Worm (Caenorhabditis elegans) whole organism, young adult: Measurements from ENCODE around the gene odd-1.
A peak's percentile ranks its signal among the peaks of the same experiment; 100 is the strongest.

Source experiments
- B0035.1 ChIP-seq: sonication (generic microtip); optimal IDR thresholded peaks from 2 replicates; lab custom pipeline; 2016; ENCODE audit warnings: missing genetic modification characterization, mild to moderate bottlenecking, missing compliant biosample characterization, missing genotype, missing genetic modification reagents
- B0336.3 ChIP-seq: fragments of 200-800 bp; sonication (Bioruptor generic); IDR thresholded peaks from 2 replicates; pipeline ENCODE4 v1.3.6; 2022; ENCODE audit warnings: missing genetic modification characterization, missing compliant biosample characterization
- C06A6.2 ChIP-seq: fragments of 200-800 bp; sonication (Bioruptor generic); conservative IDR thresholded peaks from 2 replicates; pipeline ENCODE4 v1.3.6; 2022; ENCODE audit warnings: missing genetic modification characterization, missing compliant biosample characterization
- D2030.7 ChIP-seq: fragments of 200-800 bp; sonication (Bioruptor generic); IDR thresholded peaks from 2 replicates; pipeline ENCODE4 v1.3.6; 2022; ENCODE audit warnings: missing genetic modification reagents, missing genetic modification characterization, missing compliant biosample characterization
- F10E7.11 ChIP-seq: sonication (generic microtip); optimal IDR thresholded peaks from 2 replicates; lab custom pipeline; 2017; ENCODE audit warnings: mild to moderate bottlenecking, missing genetic modification characterization, moderate library complexity, missing compliant biosample characterization
- F52B5.7 ChIP-seq: sonication (generic microtip); optimal IDR thresholded peaks from 2 replicates; lab custom pipeline; 2016; ENCODE audit warnings: mild to moderate bottlenecking, missing genetic modification characterization, missing compliant biosample characterization
- F57A8.1 ChIP-seq: fragments of 200-800 bp; sonication (Bioruptor generic); optimal IDR thresholded peaks from 2 replicates; lab custom pipeline; 2018; ENCODE audit warnings: mild to moderate bottlenecking, missing genetic modification characterization, moderate library complexity, missing compliant biosample characterization
- T07F8.4 ChIP-seq: sonication (generic microtip); optimal IDR thresholded peaks from 2 replicates; lab custom pipeline; 2016; ENCODE audit warnings: mild to moderate bottlenecking, missing genetic modification characterization, moderate library complexity, missing compliant biosample characterization
- Y53F4B.3 ChIP-seq: fragments of 200-800 bp; sonication (Bioruptor generic); IDR thresholded peaks from 2 replicates; pipeline ENCODE4 v1.3.6; 2022; ENCODE audit warnings: missing genetic modification reagents, missing genetic modification characterization, missing compliant biosample characterization
- Y95B8A.8 ChIP-seq: fragments of 200-800 bp; sonication (Bioruptor generic); IDR thresholded peaks from 2 replicates; pipeline ENCODE4 v1.3.6; 2022; ENCODE audit warnings: missing genetic modification reagents, missing genetic modification characterization, missing compliant biosample characterization
- ZK185.1 ChIP-seq: sonication (generic microtip); optimal IDR thresholded peaks from 2 replicates; lab custom pipeline; 2016; ENCODE audit warnings: mild to moderate bottlenecking, missing genetic modification characterization, missing compliant biosample characterization; ENCODE audit not compliant: poor library complexity, severe bottlenecking
- akir-1 ChIP-seq: fragments of 200-800 bp; sonication (Bioruptor generic); optimal IDR thresholded peaks from 2 replicates; lab custom pipeline; 2018; ENCODE audit warnings: mild to moderate bottlenecking, missing genetic modification characterization, moderate library complexity, missing compliant biosample characterization
- aptf-2 ChIP-seq: fragments of 200-800 bp; sonication (Bioruptor generic); conservative IDR thresholded peaks from 2 replicates; pipeline ENCODE4 v1.3.6; 2022; ENCODE audit warnings: missing genetic modification reagents, missing genetic modification characterization, missing compliant biosample characterization
- attf-3 ChIP-seq: fragments of 200-800 bp; sonication (Bioruptor generic); conservative IDR thresholded peaks from 2 replicates; pipeline ENCODE4 v1.3.6; 2022; ENCODE audit warnings: missing genetic modification reagents, missing genetic modification characterization, missing compliant biosample characterization
- bed-1 ChIP-seq: fragments of 200-800 bp; sonication (Bioruptor generic); IDR thresholded peaks from 2 replicates; pipeline ENCODE4 v1.3.6; 2022; ENCODE audit warnings: missing genetic modification reagents, missing genetic modification characterization, missing compliant biosample characterization
- bed-2 ChIP-seq: fragments of 200-800 bp; sonication (Bioruptor generic); IDR thresholded peaks from 2 replicates; pipeline ENCODE4 v1.3.6; 2022; ENCODE audit warnings: missing genetic modification reagents, missing genetic modification characterization, missing compliant biosample characterization
- cebp-1 ChIP-seq, 2 experiments: fragments of 200-800 bp in 1 of 2; sonication (Bioruptor generic) in 1 of 2; sonication (generic microtip) in 1 of 2; IDR thresholded peaks in 1 of 2; optimal IDR thresholded peaks in 1 of 2; 2 replicates each; pipeline versions ENCODE4 v1.3.6 to Lab custom; 2017 to 2022; ENCODE audit warnings: missing compliant biosample characterization in 2 of 2, missing genetic modification characterization in 2 of 2, mild to moderate bottlenecking in 1 of 2, missing genetic modification reagents in 1 of 2, moderate library complexity in 1 of 2
- cebp-2 ChIP-seq: fragments of 200-800 bp; sonication (Bioruptor generic); IDR thresholded peaks from 2 replicates; pipeline ENCODE4 v1.3.6; 2022; ENCODE audit warnings: missing genetic modification characterization, missing compliant biosample characterization
- ceh-100 ChIP-seq: fragments of 200-800 bp; sonication (Bioruptor generic); IDR thresholded peaks from 2 replicates; pipeline ENCODE4 v1.3.6; 2022; ENCODE audit warnings: missing genetic modification reagents, missing genetic modification characterization, missing compliant biosample characterization
- chd-7 ChIP-seq: sonication (generic microtip); optimal IDR thresholded peaks from 2 replicates; lab custom pipeline; 2016; ENCODE audit warnings: mild to moderate bottlenecking, missing genetic modification characterization, moderate library complexity, missing compliant biosample characterization
- egrh-3 ChIP-seq: fragments of 200-800 bp; sonication (Bioruptor generic); IDR thresholded peaks from 2 replicates; pipeline ENCODE4 v1.3.6; 2022; ENCODE audit warnings: missing genetic modification reagents, missing genetic modification characterization, missing compliant biosample characterization
- gei-17 ChIP-seq: fragments of 200-800 bp; sonication (Bioruptor generic); optimal IDR thresholded peaks from 2 replicates; lab custom pipeline; 2018; ENCODE audit warnings: mild to moderate bottlenecking, missing genetic modification characterization, missing compliant biosample characterization
- hlh-12 ChIP-seq: sonication (generic microtip); optimal IDR thresholded peaks from 2 replicates; lab custom pipeline; 2016; ENCODE audit warnings: missing genetic modification characterization, missing compliant biosample characterization
- hmg-20 ChIP-seq: fragments of 200-800 bp; sonication (Bioruptor generic); IDR thresholded peaks from 2 replicates; pipeline ENCODE4 v1.3.6; 2022; ENCODE audit warnings: missing genetic modification reagents, missing genetic modification characterization, missing compliant biosample characterization
- lin-40 ChIP-seq: sonication (generic microtip); optimal IDR thresholded peaks from 2 replicates; lab custom pipeline; 2016; ENCODE audit warnings: missing genetic modification characterization, mild to moderate bottlenecking, missing compliant biosample characterization, missing genotype, missing genetic modification reagents
- lin-54 ChIP-seq: fragments of 200-800 bp; sonication (Bioruptor generic); optimal IDR thresholded peaks from 2 replicates; lab custom pipeline; 2018; ENCODE audit warnings: mild to moderate bottlenecking, missing genetic modification characterization, missing compliant biosample characterization
- lir-1 ChIP-seq: fragments of 200-800 bp; sonication (Bioruptor generic); conservative IDR thresholded peaks from 2 replicates; pipeline ENCODE4 v1.3.6; 2022; ENCODE audit warnings: missing genetic modification reagents, missing genetic modification characterization, missing compliant biosample characterization
- lsl-1 ChIP-seq: fragments of 200-800 bp; sonication (Bioruptor generic); optimal IDR thresholded peaks from 2 replicates; lab custom pipeline; 2018; ENCODE audit warnings: mild to moderate bottlenecking, missing genetic modification characterization, moderate library complexity, missing compliant biosample characterization
- madf-10 ChIP-seq: sonication (generic microtip); optimal IDR thresholded peaks from 2 replicates; lab custom pipeline; 2016; ENCODE audit warnings: mild to moderate bottlenecking, missing genetic modification characterization, missing compliant biosample characterization
- madf-3 ChIP-seq: fragments of 200-800 bp; sonication (Bioruptor generic); IDR thresholded peaks from 2 replicates; pipeline ENCODE4 v1.3.6; 2022; ENCODE audit warnings: missing genetic modification reagents, missing genetic modification characterization, missing compliant biosample characterization
- madf-8 ChIP-seq: fragments of 200-800 bp; sonication (Bioruptor generic); conservative IDR thresholded peaks from 2 replicates; pipeline ENCODE4 v1.3.6; 2022; ENCODE audit warnings: missing genetic modification reagents, missing genetic modification characterization, missing compliant biosample characterization
- mes-4 ChIP-seq: sonication (generic microtip); optimal IDR thresholded peaks from 2 replicates; lab custom pipeline; 2016; ENCODE audit warnings: missing genotype, missing genetic modification characterization, missing compliant biosample characterization
- mxl-1 ChIP-seq: sonication (generic microtip); optimal IDR thresholded peaks from 2 replicates; lab custom pipeline; 2016; ENCODE audit warnings: missing genetic modification characterization, missing compliant biosample characterization
- nfya-1 ChIP-seq: sonication (generic microtip); optimal IDR thresholded peaks from 2 replicates; lab custom pipeline; 2017; ENCODE audit warnings: antibody characterized with exemption, missing compliant biosample characterization, missing genetic modification characterization, borderline replicate concordance; ENCODE audit not compliant: insufficient read depth
- nfya-2 ChIP-seq: fragments of 200-800 bp; sonication (Bioruptor generic); IDR thresholded peaks from 2 replicates; pipeline ENCODE4 v1.3.6; 2022; ENCODE audit warnings: missing genetic modification reagents, missing genetic modification characterization, missing compliant biosample characterization
- nhr-120 ChIP-seq: fragments of 200-800 bp; sonication (Bioruptor generic); IDR thresholded peaks from 2 replicates; pipeline ENCODE4 v1.3.6; 2022; ENCODE audit warnings: missing genetic modification characterization, missing compliant biosample characterization
- nhr-27 ChIP-seq: fragments of 200-800 bp; sonication (Bioruptor generic); optimal IDR thresholded peaks from 2 replicates; lab custom pipeline; 2018; ENCODE audit warnings: mild to moderate bottlenecking, missing genetic modification characterization, moderate library complexity, missing compliant biosample characterization
- pbrm-1 ChIP-seq: fragments of 200-800 bp; sonication (Bioruptor generic); IDR thresholded peaks from 2 replicates; pipeline ENCODE4 v1.3.6; 2022; ENCODE audit warnings: missing genetic modification reagents, missing genetic modification characterization, missing compliant biosample characterization
- pha-4 ChIP-seq: fragments of 150-350 bp; sonication (generic microtip); optimal IDR thresholded peaks from 2 replicates; lab custom pipeline; 2014; ENCODE audit warnings: missing biosample characterization, missing genetic modification reagents, missing genetic modification characterization
- snpc-1.1 ChIP-seq: sonication (generic microtip); optimal IDR thresholded peaks from 2 replicates; lab custom pipeline; 2017; ENCODE audit warnings: missing genetic modification characterization, mild to moderate bottlenecking, missing compliant biosample characterization, antibody characterized with exemption, moderate library complexity, missing genotype, missing genetic modification reagents; ENCODE audit not compliant: insufficient read depth
- snpc-1.3 ChIP-seq: sonication (generic microtip); optimal IDR thresholded peaks from 2 replicates; lab custom pipeline; 2017; ENCODE audit warnings: missing genetic modification characterization, mild to moderate bottlenecking, missing compliant biosample characterization, antibody characterized with exemption, moderate library complexity, missing genotype, missing genetic modification reagents; ENCODE audit not compliant: insufficient read depth
- sptf-2 ChIP-seq: fragments of 200-800 bp; sonication (Bioruptor generic); optimal IDR thresholded peaks from 2 replicates; lab custom pipeline; 2018; ENCODE audit warnings: mild to moderate bottlenecking, missing genetic modification characterization, missing compliant biosample characterization
- tbx-9 ChIP-seq: sonication (generic microtip); optimal IDR thresholded peaks from 2 replicates; lab custom pipeline; 2016; ENCODE audit warnings: borderline replicate concordance, missing genetic modification characterization, inconsistent platforms, missing compliant biosample characterization
- unc-130 ChIP-seq: sonication (generic microtip); optimal IDR thresholded peaks from 2 replicates; lab custom pipeline; 2016; ENCODE audit warnings: missing genetic modification reagents, missing genetic modification characterization, missing compliant biosample characterization
- ztf-18 ChIP-seq: sonication (generic microtip); optimal IDR thresholded peaks from 2 replicates; lab custom pipeline; 2016; ENCODE audit warnings: missing genotype, mild to moderate bottlenecking, missing genetic modification characterization, missing compliant biosample characterization
- ztf-25 ChIP-seq: fragments of 200-800 bp; sonication (Bioruptor generic); IDR thresholded peaks from 2 replicates; pipeline ENCODE4 v1.3.6; 2022; ENCODE audit warnings: missing genetic modification reagents, missing genetic modification characterization, missing compliant biosample characterization
- ztf-6 ChIP-seq: fragments of 200-800 bp; sonication (Bioruptor generic); IDR thresholded peaks from 2 replicates; pipeline ENCODE4 v1.3.6; 2022; ENCODE audit warnings: missing genetic modification reagents, missing genetic modification characterization, missing compliant biosample characterization

odd-1 gene

DNA sequence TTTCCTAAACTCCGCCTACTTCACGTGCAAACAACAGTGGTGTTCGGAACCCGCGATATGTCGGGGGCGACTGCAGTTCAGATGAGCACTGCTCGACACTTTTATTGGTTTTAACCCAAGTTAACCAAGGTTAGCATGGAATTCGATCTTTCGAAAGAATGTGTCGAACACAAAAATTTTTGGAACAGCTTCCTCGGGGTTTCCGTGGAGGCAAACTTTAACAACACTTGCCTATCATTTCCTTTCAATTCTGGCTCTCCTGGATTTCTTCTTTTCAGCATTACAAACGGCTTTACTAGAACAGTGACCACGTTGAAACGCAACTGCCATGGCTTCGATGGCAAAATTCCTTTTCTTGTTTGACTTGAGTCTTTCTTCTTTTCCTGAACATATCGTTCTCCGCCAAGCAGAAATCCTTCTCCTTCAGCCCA lies 33.2 kb downstream of the odd-1 start (continued):
- TF ChIP-seq lsl-1 (GFP tag; lab: Kevin White, UChicago), result peak; percentile 70
- peak; percentile 97 for TF ChIP-seq D2030.7 (GFP tag; lab: Robert Waterston, UW)
- TF ChIP-seq mes-4 (tag; lab: Kevin White, UChicago), result peak; percentile 1
- TF ChIP-seq chd-7, result peak; percentile 40
- peak; percentile 100 for TF ChIP-seq snpc-1.1 (tag; lab: Kevin White, UChicago)
- TF ChIP-seq nhr-120 (GFP tag; lab: Robert Waterston, UW), result no peak
- TF ChIP-seq madf-10 (tag; lab: Kevin White, UChicago), result peak; percentile 67
- peak; percentile 43 for TF ChIP-seq lin-40 (tag; lab: Kevin White, UChicago)
- TF ChIP-seq F52B5.7, result peak; percentile 35
- TF ChIP-seq pha-4 (tag; lab: Kevin White, UChicago), result no peak
- TF ChIP-seq hmg-20, result 0 out of 2 replicates have a peak, but pooled peaks have one; percentile 31
- TF ChIP-seq egrh-3 (GFP tag; lab: Robert Waterston, UW), result peak; percentile 38; the same call in 1 of the 2 replicates
- TF ChIP-seq tbx-9 (tag; lab: Kevin White, UChicago), result peak; percentile 11
- no peak for TF ChIP-seq C06A6.2 (GFP tag; lab: Robert Waterston, UW)
- TF ChIP-seq ztf-6 (GFP tag; lab: Robert Waterston, UW), result no peak
- no peak for TF ChIP-seq cebp-2 (GFP tag; lab: Robert Waterston, UW)
- peak; percentile 29; the same call in 1 of the 2 replicates for TF ChIP-seq aptf-2
- peak; percentile 98 for TF ChIP-seq pbrm-1 (GFP tag; lab: Robert Waterston, UW)
- TF ChIP-seq nfya-2 (GFP tag; lab: Robert Waterston, UW), result no peak
- TF ChIP-seq ZK185.1, result no peak
- TF ChIP-seq sptf-2 (GFP tag; lab: Kevin White, UChicago), result no peak
- no peak for TF ChIP-seq B0035.1 (tag; lab: Kevin White, UChicago)
- TF ChIP-seq nhr-27 (tag; lab: Kevin White, UChicago), result no peak
- TF ChIP-seq cebp-1 (GFP tag; IDR thresholded peaks at IDR 0.05; lab: Robert Waterston, UW), result no peak
- TF ChIP-seq cebp-1 (tag; optimal IDR thresholded peaks at IDR 0.05; lab: Kevin White, UChicago), result peak; percentile 64
- no peak for TF ChIP-seq F10E7.11
- TF ChIP-seq ztf-18 (tag; lab: Kevin White, UChicago), result peak; percentile 59
- TF ChIP-seq B0336.3 (GFP tag; lab: Robert Waterston, UW), result peak; percentile 88
- TF ChIP-seq attf-3, result peak; percentile 61; the same call in 1 of the 2 replicates
- TF ChIP-seq T07F8.4 (tag; lab: Kevin White, UChicago), result no peak
- TF ChIP-seq hlh-12 (tag; lab: Kevin White, UChicago), result no peak
- peak; percentile 59 for TF ChIP-seq ceh-100 (GFP tag; lab: Robert Waterston, UW)
- peak; percentile 49 for TF ChIP-seq gei-17
- TF ChIP-seq akir-1 (GFP tag; lab: Kevin White, UChicago), result no peak
- no peak for TF ChIP-seq F57A8.1 (GFP tag; lab: Kevin White, UChicago)
- peak; percentile 49; the same call in 1 of the 2 replicates for TF ChIP-seq lir-1 (GFP tag; lab: Robert Waterston, UW)
- TF ChIP-seq Y95B8A.8 (GFP tag; lab: Robert Waterston, UW), result 0 out of 2 replicates have a peak, but pooled peaks have one; percentile 49
- peak; percentile 95 for TF ChIP-seq snpc-1.3 (tag; lab: Kevin White, UChicago)
- no peak for TF ChIP-seq nfya-1 (tag; lab: Kevin White, UChicago)
- TF ChIP-seq lin-54 (GFP tag; lab: Kevin White, UChicago), result peak; percentile 82
- no peak for TF ChIP-seq madf-3
- TF ChIP-seq ztf-25 (GFP tag; lab: Robert Waterston, UW), result 0 out of 2 replicates have a peak, but pooled peaks have one; percentile 36
- TF ChIP-seq bed-1 (GFP tag; lab: Robert Waterston, UW), result no peak
- peak; percentile 6 for TF ChIP-seq mxl-1
- no peak for TF ChIP-seq bed-2 (GFP tag; lab: Robert Waterston, UW)
- TF ChIP-seq Y53F4B.3, result no peak
- 0 out of 2 replicates have a peak, but pooled peaks have one; percentile 16 for TF ChIP-seq madf-8
- TF ChIP-seq unc-130 (GFP tag; lab: Kevin White, UChicago), result peak; percentile 37
